Fruit fly (Drosophila melanogaster) whole organism, embryonic: ENCODE results near the gene CG10581.

Experiments
- Ada2b ChIP-seq: fragments of 200-800 bp; sonication (Bioruptor generic); IDR thresholded peaks from 2 replicates; pipeline ENCODE4 v1.3.6; 2022; ENCODE audit warnings: missing biosample characterization, missing genetic modification characterization
- Adf1 ChIP-seq: fragments of 200-800 bp; sonication (Bioruptor generic); IDR thresholded peaks from 2 replicates; pipeline ENCODE4 v1.3.6; 2022; ENCODE audit warnings: missing biosample characterization, missing genetic modification characterization
- Awh ChIP-seq: fragments of 200-800 bp; sonication (Bioruptor generic); IDR thresholded peaks from 2 replicates; pipeline ENCODE4, ENCODE4 v1.3.6; 2022; ENCODE audit warnings: missing biosample characterization, missing genetic modification characterization
- Blimp-1 ChIP-seq: fragments of 200-800 bp; sonication (Bioruptor generic); optimal IDR thresholded peaks from 3 replicates; lab custom pipeline; 2018; ENCODE audit warnings: missing biosample characterization, missing genetic modification characterization, mild to moderate bottlenecking, moderate library complexity, missing genetic modification reagents
- CG10274 ChIP-seq: fragments of 200-800 bp; sonication (Bioruptor generic); optimal IDR thresholded peaks from 3 replicates; lab custom pipeline; 2017; ENCODE audit warnings: missing biosample characterization, mild to moderate bottlenecking, missing genetic modification characterization
- CG11398 ChIP-seq: fragments of 200-800 bp; sonication (Bioruptor generic); optimal IDR thresholded peaks from 2 replicates; lab custom pipeline; 2016; ENCODE audit warnings: missing biosample characterization, missing genetic modification characterization
- CG12219 ChIP-seq: fragments of 200-800 bp; sonication (Bioruptor generic); optimal IDR thresholded peaks from 3 replicates; lab custom pipeline; 2018; ENCODE audit warnings: missing biosample characterization, mild to moderate bottlenecking, missing genetic modification characterization
- CG12659 ChIP-seq: fragments of 200-800 bp; sonication (Bioruptor generic); optimal IDR thresholded peaks from 3 replicates; lab custom pipeline; 2017; ENCODE audit warnings: mild to moderate bottlenecking, missing biosample characterization, missing genetic modification reagents, missing genetic modification characterization
- CG13624 ChIP-seq: fragments of 200-800 bp; sonication (Bioruptor generic); optimal IDR thresholded peaks from 2 replicates; lab custom pipeline; 2016; ENCODE audit warnings: missing biosample characterization, missing genetic modification characterization
- CG13894 ChIP-seq: fragments of 200-800 bp; sonication (Bioruptor generic); optimal IDR thresholded peaks from 3 replicates; lab custom pipeline; 2018; ENCODE audit warnings: missing biosample characterization, mild to moderate bottlenecking, missing genetic modification characterization, moderate library complexity
- CG15011 ChIP-seq: fragments of 200-800 bp; sonication (Bioruptor generic); optimal IDR thresholded peaks from 3 replicates; lab custom pipeline; 2018; ENCODE audit warnings: missing biosample characterization, mild to moderate bottlenecking, missing genetic modification characterization
- CG1647 ChIP-seq: fragments of 200-800 bp; sonication (Bioruptor generic); optimal IDR thresholded peaks from 3 replicates; lab custom pipeline; 2016; ENCODE audit warnings: missing biosample characterization, missing genetic modification characterization
- CG17385 ChIP-seq: fragments of 200-800 bp; sonication (Bioruptor generic); optimal IDR thresholded peaks from 3 replicates; lab custom pipeline; 2018; ENCODE audit warnings: missing biosample characterization, mild to moderate bottlenecking, missing genetic modification characterization
- CG17912 ChIP-seq: fragments of 200-800 bp; sonication (Bioruptor generic); optimal IDR thresholded peaks from 2 replicates; lab custom pipeline; 2018; ENCODE audit warnings: missing biosample characterization, mild to moderate bottlenecking, missing genetic modification characterization
- CG30403 ChIP-seq: fragments of 200-800 bp; sonication (Bioruptor generic); optimal IDR thresholded peaks from 3 replicates; lab custom pipeline; 2016; ENCODE audit warnings: missing biosample characterization, missing genetic modification characterization
- CG3065 ChIP-seq: fragments of 200-800 bp; sonication (Bioruptor generic); optimal IDR thresholded peaks from 2 replicates; lab custom pipeline; 2016; ENCODE audit warnings: missing biosample characterization, missing genetic modification characterization
- CG3163 ChIP-seq: fragments of 200-800 bp; sonication (Bioruptor generic); optimal IDR thresholded peaks from 3 replicates; lab custom pipeline; 2016; ENCODE audit warnings: missing biosample characterization, missing genetic modification characterization
- CG43689 ChIP-seq: fragments of 200-800 bp; sonication (Bioruptor generic); IDR thresholded peaks from 2 replicates; pipeline ENCODE4 v1.3.6; 2022; ENCODE audit warnings: missing biosample characterization, missing genetic modification characterization
- CG4707 ChIP-seq: fragments of 200-800 bp; sonication (Bioruptor generic); optimal IDR thresholded peaks from 2 replicates; lab custom pipeline; 2018; ENCODE audit warnings: missing biosample characterization, mild to moderate bottlenecking, missing genetic modification characterization, moderate library complexity
- CG7357 ChIP-seq: fragments of 200-800 bp; sonication (Bioruptor generic); IDR thresholded peaks from 3 replicates; pipeline ENCODE4 v1.3.6; 2022; ENCODE audit warnings: missing biosample characterization, missing genetic modification characterization
- CG9609 ChIP-seq: fragments of 200-800 bp; sonication (Bioruptor generic); optimal IDR thresholded peaks from 3 replicates; lab custom pipeline; 2016; ENCODE audit warnings: missing biosample characterization, missing genetic modification characterization
- CHES-1-like ChIP-seq: fragments of 200-800 bp; sonication (Bioruptor generic); optimal IDR thresholded peaks from 2 replicates; lab custom pipeline; 2016; ENCODE audit warnings: missing biosample characterization, missing genetic modification characterization
- Dad ChIP-seq: fragments of 200-800 bp; sonication (Bioruptor generic); optimal IDR thresholded peaks from 3 replicates; lab custom pipeline; 2016; ENCODE audit warnings: missing biosample characterization, missing genetic modification characterization
- Dbx ChIP-seq: fragments of 200-800 bp; sonication (Bioruptor generic); IDR thresholded peaks from 3 replicates; pipeline ENCODE4 v1.3.6; 2022; ENCODE audit warnings: missing biosample characterization, missing genetic modification characterization
- E2f1 ChIP-seq: fragments of 200-800 bp; sonication (Bioruptor generic); IDR thresholded peaks from 2 replicates; pipeline ENCODE4 v1.3.6; 2022; ENCODE audit warnings: missing biosample characterization, missing genetic modification characterization
- Eip74EF ChIP-seq, 2 experiments: fragments of 200-800 bp in 1 of 2; fragments of >200 bp in 1 of 2; sonication (Bioruptor generic) in 1 of 2; optimal IDR thresholded peaks; 2 replicates each; lab custom pipeline; 2017 to 2019; ENCODE audit warnings: missing biosample characterization in 2 of 2, missing genetic modification characterization in 2 of 2, mild to moderate bottlenecking in 1 of 2, moderate library complexity in 1 of 2
- MBD-R2 ChIP-seq: fragments of 200-800 bp; sonication (Bioruptor generic); IDR thresholded peaks from 2 replicates; pipeline ENCODE4 v1.3.6; 2022; ENCODE audit warnings: missing biosample characterization, missing genetic modification characterization
- Nf-YC ChIP-seq: fragments of 200-800 bp; optimal IDR thresholded peaks from 3 replicates; lab custom pipeline; 2019; ENCODE audit warnings: missing biosample characterization, mild to moderate bottlenecking, missing genetic modification characterization, moderate library complexity
- Tbp ChIP-seq: fragments of >200 bp; optimal IDR thresholded peaks from 2 replicates; lab custom pipeline; 2018; ENCODE audit warnings: missing biosample characterization, missing genetic modification characterization
- ab ChIP-seq: fragments of 200-800 bp; sonication (Bioruptor generic); optimal IDR thresholded peaks from 2 replicates; lab custom pipeline; 2016; ENCODE audit warnings: missing biosample characterization, missing genetic modification characterization
- al ChIP-seq: fragments of 200-800 bp; sonication (Bioruptor generic); IDR thresholded peaks from 2 replicates; pipeline ENCODE4 v1.3.6; 2022; ENCODE audit warnings: missing biosample characterization, missing genetic modification characterization
- bsh ChIP-seq, 2 experiments: fragments of 200-800 bp; sonication (Bioruptor generic); optimal IDR thresholded peaks; 2 replicates each; lab custom pipeline; 2017 to 2018; ENCODE audit warnings: mild to moderate bottlenecking in 2 of 2, missing biosample characterization in 2 of 2, missing genetic modification characterization in 2 of 2, moderate library complexity in 1 of 2
- cas ChIP-seq: fragments of 200-800 bp; sonication (Bioruptor generic); IDR thresholded peaks from 2 replicates; pipeline ENCODE4 v1.3.6; 2022; ENCODE audit warnings: missing biosample characterization, missing genetic modification characterization
- corto ChIP-seq: fragments of 200-800 bp; sonication (Bioruptor generic); optimal IDR thresholded peaks from 2 replicates; lab custom pipeline; 2016; ENCODE audit warnings: missing biosample characterization, mild to moderate bottlenecking, missing genetic modification characterization, moderate library complexity
- croc ChIP-seq: fragments of 200-800 bp; sonication (Bioruptor generic); conservative IDR thresholded peaks from 3 replicates; pipeline ENCODE4 v1.3.6; 2022; ENCODE audit warnings: missing biosample characterization, missing genetic modification characterization
- crol ChIP-seq: fragments of 200-800 bp; sonication (Bioruptor generic); IDR thresholded peaks from 2 replicates; pipeline ENCODE4 v1.3.6; 2022; ENCODE audit warnings: missing biosample characterization, missing genetic modification characterization
- danr ChIP-seq: fragments of 200-800 bp; sonication (Bioruptor generic); IDR thresholded peaks from 2 replicates; pipeline ENCODE4 v1.3.6; 2022; ENCODE audit warnings: missing biosample characterization, missing genetic modification characterization
- fru ChIP-seq: fragments of >200 bp; optimal IDR thresholded peaks from 2 replicates; lab custom pipeline; 2017
- gcm2 ChIP-seq: fragments of 200-800 bp; sonication (Bioruptor generic); optimal IDR thresholded peaks from 2 replicates; lab custom pipeline; 2016; ENCODE audit warnings: missing biosample characterization, missing genetic modification characterization
- gem ChIP-seq: fragments of 200-800 bp; sonication (Bioruptor generic); optimal IDR thresholded peaks from 2 replicates; lab custom pipeline; 2019; ENCODE audit warnings: missing biosample characterization, mild to moderate bottlenecking, missing genetic modification characterization, moderate library complexity
- gro ChIP-seq: fragments of 200-800 bp; sonication (Bioruptor generic); optimal IDR thresholded peaks from 2 replicates; lab custom pipeline; 2016; ENCODE audit warnings: missing biosample characterization, missing genetic modification characterization
- hbn ChIP-seq: fragments of 200-800 bp; sonication (Bioruptor generic); IDR thresholded peaks from 2 replicates; pipeline ENCODE4 v1.3.6; 2022; ENCODE audit warnings: missing biosample characterization, missing genetic modification characterization; ENCODE audit not compliant: partially characterized antibody
- jumu ChIP-seq: fragments of 200-800 bp; sonication (Bioruptor generic); optimal IDR thresholded peaks from 3 replicates; lab custom pipeline; 2016; ENCODE audit warnings: missing biosample characterization, missing genetic modification characterization
- kay ChIP-seq: fragments of 200-800 bp; sonication (Bioruptor generic); optimal IDR thresholded peaks from 2 replicates; lab custom pipeline; 2016; ENCODE audit warnings: missing biosample characterization, missing genetic modification characterization
- lmd ChIP-seq: fragments of 200-800 bp; sonication (Bioruptor generic); IDR thresholded peaks from 2 replicates; pipeline ENCODE4 v1.3.6; 2022; ENCODE audit warnings: missing biosample characterization, missing genetic modification characterization
- pnt ChIP-seq: fragments of 200-800 bp; sonication (Bioruptor generic); optimal IDR thresholded peaks from 3 replicates; lab custom pipeline; 2016; ENCODE audit warnings: missing biosample characterization, missing genetic modification characterization
- salm ChIP-seq: fragments of 200-800 bp; sonication (Bioruptor generic); optimal IDR thresholded peaks from 2 replicates; lab custom pipeline; 2018; ENCODE audit warnings: missing biosample characterization, mild to moderate bottlenecking, missing genetic modification characterization
- slbo ChIP-seq: fragments of 200-800 bp; sonication (Bioruptor generic); IDR thresholded peaks from 2 replicates; pipeline ENCODE4 v1.3.6; 2022; ENCODE audit warnings: missing biosample characterization, missing genetic modification characterization
- sqz ChIP-seq: fragments of 200-800 bp; sonication (Bioruptor generic); optimal IDR thresholded peaks from 3 replicates; lab custom pipeline; 2018; ENCODE audit warnings: missing biosample characterization, mild to moderate bottlenecking, missing genetic modification characterization
- tio ChIP-seq: fragments of 200-800 bp; sonication (Bioruptor generic); optimal IDR thresholded peaks from 2 replicates; lab custom pipeline; 2017; ENCODE audit warnings: missing biosample characterization, missing genetic modification characterization, inconsistent platforms
- tx ChIP-seq: fragments of 200-800 bp; sonication (Bioruptor generic); optimal IDR thresholded peaks from 2 replicates; lab custom pipeline; 2016; ENCODE audit warnings: missing biosample characterization, missing genetic modification characterization
- zen ChIP-seq: fragments of 200-800 bp; sonication (Bioruptor generic); optimal IDR thresholded peaks from 3 replicates; lab custom pipeline; 2018; ENCODE audit warnings: missing biosample characterization, mild to moderate bottlenecking, missing genetic modification characterization, moderate library complexity

CG10581 gene

DNA sequence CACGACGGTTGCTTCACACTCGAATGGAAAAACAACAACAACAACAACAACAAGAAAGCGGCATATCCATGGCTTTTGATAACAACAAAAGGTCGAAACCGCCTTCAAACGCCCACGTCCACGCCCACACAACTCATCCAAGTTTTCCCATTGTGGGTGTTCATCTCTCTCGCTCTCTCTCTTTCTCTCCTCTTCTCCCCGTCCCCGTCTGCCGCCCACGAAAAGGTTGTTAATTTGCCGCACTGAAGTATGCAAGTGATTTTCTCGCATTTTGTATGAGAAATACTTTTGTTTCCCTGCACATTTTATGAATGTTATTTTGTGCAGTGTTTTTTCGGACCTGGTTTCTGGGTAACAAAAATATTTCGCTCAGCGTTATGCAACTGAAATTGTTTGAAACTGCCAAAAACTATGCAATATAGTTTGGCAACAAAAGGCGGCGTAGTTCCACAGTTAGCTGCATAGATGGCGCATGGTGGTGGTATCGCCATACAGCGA is 15.5 kb upstream of the CG10581 start (continued):
- TF ChIP-seq salm (tag; lab: Kevin White, UChicago) (peak; percentile 46), CG11398 (GFP tag; lab: Kevin White, UChicago) (peak; percentile 4), Dad (GFP tag; lab: Kevin White, UChicago) (no peak), sqz (GFP tag; lab: Kevin White, UChicago) (no peak), hbn (0 out of 2 replicates have a peak, but pooled peaks have one; percentile 22), CG4707 (GFP tag; lab: Kevin White, UChicago) (no peak), bsh (GFP tag; optimal IDR thresholded peaks at IDR 0.05; lab: Kevin White, UChicago) (no peak), CG1647 (no peak), CG3065 (peak; percentile 97), CG30403 (GFP tag; lab: Kevin White, UChicago) (peak; percentile 32), CHES-1-like (GFP tag; lab: Kevin White, UChicago) (peak; percentile 49), danr (GFP tag; lab: Robert Waterston, UW) (no peak), CG3163 (peak; percentile 60), CG17912 (GFP tag; lab: Kevin White, UChicago) (peak; percentile 37), CG12659 (GFP tag; lab: Kevin White, UChicago) (peak; percentile 32), CG10274 (GFP tag; lab: Kevin White, UChicago) (no peak), fru (no peak), CG13894 (tag; lab: Kevin White, UChicago) (peak; percentile 16), Ada2b (GFP tag; lab: Robert Waterston, UW) (no peak), gro (GFP tag; lab: Kevin White, UChicago) (peak; percentile 61), CG15011 (no peak), slbo (GFP tag; lab: Robert Waterston, UW) (peak; percentile 44; the same call in 1 of the 2 replicates), tio (GFP tag; lab: Kevin White, UChicago) (no peak), gcm2 (GFP tag; lab: Kevin White, UChicago) (no peak), CG12219 (no peak), E2f1 (no peak), Nf-YC (tag; lab: Kevin White, UChicago) (peak; percentile 42), gem (tag; lab: Kevin White, UChicago) (no peak), Adf1 (GFP tag; lab: Robert Waterston, UW) (peak; percentile 28; the same call in 1 of the 2 replicates), Awh (GFP tag; lab: Robert Waterston, UW) (no peak), Blimp-1 (peak; percentile 13), CG17385 (GFP tag; lab: Kevin White, UChicago) (no peak), kay (GFP tag; lab: Kevin White, UChicago) (no peak), ab (GFP tag; lab: Kevin White, UChicago) (no peak), Dbx (GFP tag; lab: Robert Waterston, UW) (peak; percentile 50; the same call in 1 of the 3 replicates), croc (no peak), Eip74EF (GFP tag; optimal IDR thresholded peaks at IDR 0.05; lab: Kevin White, UChicago) (peak in 1 of 2 experiments; percentile 16), pnt (GFP tag; lab: Kevin White, UChicago) (no peak), CG7357 (GFP tag; lab: Robert Waterston, UW) (no peak), Tbp (GFP tag; lab: Kevin White, UChicago) (peak; percentile 69), al (no peak), lmd (GFP tag; lab: Robert Waterston, UW) (no peak), CG9609 (GFP tag; lab: Kevin White, UChicago) (peak; percentile 22), MBD-R2 (0 out of 2 replicates have a peak, but pooled peaks have one; percentile 7), jumu (GFP tag; lab: Kevin White, UChicago) (peak; percentile 4), cas (GFP tag; lab: Robert Waterston, UW) (no peak), corto (GFP tag; lab: Kevin White, UChicago) (no peak), CG43689 (GFP tag; lab: Robert Waterston, UW) (no peak), zen (tag; lab: Kevin White, UChicago) (peak; percentile 9), crol (GFP tag; lab: Robert Waterston, UW) (peak; percentile 100), tx (GFP tag; lab: Kevin White, UChicago) (no peak), CG13624 (GFP tag; lab: Kevin White, UChicago) (peak; percentile 40)
